Worm (Caenorhabditis elegans) whole organism, L3 larva: ENCODE measurements around the gene ucr-1.
A peak's percentile ranks its signal among the peaks of the same experiment; 100 is the strongest.

Source experiments
- R02D3.7 ChIP-seq: fragments of 150-350 bp; optimal IDR thresholded peaks from 2 replicates; lab custom pipeline; 2014; ENCODE audit warnings: missing biosample characterization, missing genetic modification characterization
- ZK546.5 ChIP-seq: sonication (generic microtip); optimal IDR thresholded peaks from 2 replicates; lab custom pipeline; 2017; ENCODE audit warnings: missing biosample characterization, missing genetic modification characterization
- aly-2 ChIP-seq: fragments of 150-350 bp; optimal IDR thresholded peaks from 2 replicates; lab custom pipeline; 2014; ENCODE audit warnings: missing biosample characterization, missing genetic modification characterization
- ama-1 ChIP-seq: fragments of 150-350 bp; optimal IDR thresholded peaks from 2 replicates; lab custom pipeline; 2018
- ceh-28 ChIP-seq: fragments of 150-350 bp; optimal IDR thresholded peaks from 2 replicates; lab custom pipeline; 2014; ENCODE audit warnings: missing biosample characterization, missing genetic modification reagents, missing genetic modification characterization
- ceh-82 ChIP-seq: fragments of 150-350 bp; optimal IDR thresholded peaks from 2 replicates; lab custom pipeline; 2014; ENCODE audit warnings: missing biosample characterization, missing genetic modification characterization
- ceh-9 ChIP-seq: sonication (generic microtip); optimal IDR thresholded peaks from 2 replicates; lab custom pipeline; 2018; ENCODE audit warnings: missing biosample characterization, missing genetic modification characterization
- daf-12 ChIP-seq: fragments of 150-350 bp; optimal IDR thresholded peaks from 2 replicates; lab custom pipeline; 2014; ENCODE audit warnings: missing biosample characterization, missing genetic modification reagents, missing genetic modification characterization
- egl-5 ChIP-seq: fragments of 150-350 bp; optimal IDR thresholded peaks from 2 replicates; lab custom pipeline; 2017; ENCODE audit warnings: missing biosample characterization, missing genetic modification reagents, missing genetic modification characterization, inconsistent platforms
- elt-1 ChIP-seq: fragments of 150-350 bp; optimal IDR thresholded peaks from 2 replicates; lab custom pipeline; 2014; ENCODE audit warnings: missing biosample characterization, missing genetic modification characterization
- elt-2 ChIP-seq: sonication (generic microtip); optimal IDR thresholded peaks from 2 replicates; lab custom pipeline; 2016; ENCODE audit warnings: missing genetic modification reagents, mild to moderate bottlenecking, missing genetic modification characterization, missing compliant biosample characterization
- elt-3 ChIP-seq, 3 experiments: fragments of 150-350 bp in 1 of 3; sonication (generic microtip) in 2 of 3; optimal IDR thresholded peaks; 2 replicates in 2 of 3; 4 replicates in 1 of 3; lab custom pipeline; 2014 to 2017; ENCODE audit warnings: missing biosample characterization in 3 of 3, missing genetic modification characterization in 3 of 3
- eor-1 ChIP-seq, 2 experiments: fragments of 150-350 bp; optimal IDR thresholded peaks; 2 replicates each; lab custom pipeline; 2014 to 2018; ENCODE audit warnings: missing biosample characterization in 2 of 2, missing genetic modification characterization in 2 of 2
- fos-1 ChIP-seq: fragments of 150-350 bp; optimal IDR thresholded peaks from 2 replicates; lab custom pipeline; 2014; ENCODE audit warnings: missing biosample characterization, missing genetic modification characterization
- hmg-11 ChIP-seq: sonication (generic microtip); optimal IDR thresholded peaks from 2 replicates; lab custom pipeline; 2016; ENCODE audit warnings: missing genetic modification characterization, missing compliant biosample characterization
- jun-1 ChIP-seq: fragments of 150-350 bp; optimal IDR thresholded peaks from 2 replicates; lab custom pipeline; 2014; ENCODE audit warnings: missing biosample characterization, missing genetic modification reagents, missing genetic modification characterization
- lin-39 ChIP-seq: fragments of 150-350 bp; optimal IDR thresholded peaks from 2 replicates; lab custom pipeline; 2018; ENCODE audit warnings: missing biosample characterization, missing genetic modification reagents, missing genetic modification characterization
- mdl-1 ChIP-seq: fragments of 150-350 bp; optimal IDR thresholded peaks from 2 replicates; lab custom pipeline; 2014; ENCODE audit warnings: missing biosample characterization, missing genetic modification characterization
- nfya-1 ChIP-seq: sonication (generic microtip); optimal IDR thresholded peaks from 2 replicates; lab custom pipeline; 2017; ENCODE audit warnings: missing genetic modification characterization, mild to moderate bottlenecking, missing compliant biosample characterization, antibody characterized with exemption, moderate library complexity; ENCODE audit not compliant: insufficient read depth
- nhr-11 ChIP-seq: fragments of 150-350 bp; optimal IDR thresholded peaks from 2 replicates; lab custom pipeline; 2014; ENCODE audit warnings: missing biosample characterization, missing genetic modification characterization
- nhr-23 ChIP-seq: fragments of 150-350 bp; optimal IDR thresholded peaks from 2 replicates; lab custom pipeline; 2014; ENCODE audit warnings: missing biosample characterization, missing genetic modification reagents, missing genetic modification characterization
- nhr-25 ChIP-seq: sonication (generic microtip); optimal IDR thresholded peaks from 2 replicates; lab custom pipeline; 2017; ENCODE audit warnings: missing biosample characterization, missing genetic modification characterization
- nhr-28 ChIP-seq: fragments of 150-350 bp; optimal IDR thresholded peaks from 2 replicates; lab custom pipeline; 2014; ENCODE audit warnings: missing biosample characterization, missing genetic modification characterization
- nhr-43 ChIP-seq: sonication (generic microtip); optimal IDR thresholded peaks from 2 replicates; lab custom pipeline; 2016; ENCODE audit warnings: mild to moderate bottlenecking, missing genetic modification characterization, missing compliant biosample characterization; ENCODE audit not compliant: poor library complexity, severe bottlenecking
- nhr-67 ChIP-seq: fragments of 150-350 bp; optimal IDR thresholded peaks from 2 replicates; lab custom pipeline; 2014; ENCODE audit warnings: missing biosample characterization, missing genetic modification characterization
- nhr-76 ChIP-seq: fragments of 150-350 bp; sonication (generic microtip); optimal IDR thresholded peaks from 5 replicates; lab custom pipeline; 2014; ENCODE audit warnings: missing biosample characterization, missing genetic modification characterization
- nhr-77 ChIP-seq: fragments of 150-350 bp; optimal IDR thresholded peaks from 2 replicates; lab custom pipeline; 2014; ENCODE audit warnings: missing biosample characterization, missing genetic modification characterization
- pha-4 ChIP-seq: fragments of 150-350 bp; optimal IDR thresholded peaks from 2 replicates; lab custom pipeline; 2014; ENCODE audit warnings: missing biosample characterization, missing genetic modification reagents, missing genetic modification characterization
- pqm-1 ChIP-seq: fragments of 150-350 bp; optimal IDR thresholded peaks from 2 replicates; lab custom pipeline; 2017; ENCODE audit warnings: missing biosample characterization, missing genetic modification characterization, inconsistent platforms
- sea-2 ChIP-seq: fragments of 150-350 bp; sonication (generic microtip); optimal IDR thresholded peaks from 4 replicates; lab custom pipeline; 2014; ENCODE audit warnings: missing biosample characterization, missing genetic modification reagents, missing genetic modification characterization
- tbx-2 ChIP-seq: sonication (generic microtip); optimal IDR thresholded peaks from 2 replicates; lab custom pipeline; 2016; ENCODE audit warnings: mild to moderate bottlenecking, missing genetic modification characterization, missing compliant biosample characterization
- unc-62 ChIP-seq: fragments of 150-350 bp; sonication (generic microtip); optimal IDR thresholded peaks from 4 replicates; lab custom pipeline; 2014; ENCODE audit warnings: missing biosample characterization, missing genetic modification reagents, missing genetic modification characterization

ucr-1 gene

ce11 chrIII:5546309-5546708, 45.6 kb upstream of the ucr-1 start (continued):
- TF ChIP-seq tbx-2 (tag; lab: Kevin White, UChicago): no peak

- TF ChIP-seq pqm-1 (tag; lab: Kevin White, UChicago) (peak; percentile 64), hmg-11 (tag; lab: Kevin White, UChicago) (no peak), elt-2 (peak; percentile 70)
Observed at ce11 chrIII:5546730-5547129, 45.2 kb upstream of the ucr-1 start, which contains the start of gene F09F7.5. Gene F09F7.5, plus strand, starts transcription at chrIII:5546987.

ce11 chrIII:5550193-5550592, 41.7 kb upstream of the ucr-1 start:
- no peak for TF ChIP-seq jun-1 (tag; lab: Kevin White, UChicago)
- TF ChIP-seq eor-1 (tag; optimal IDR thresholded peaks at IDR 0.05; lab: Kevin White, UChicago): no peak
- no peak for TF ChIP-seq ZK546.5 (tag; lab: Kevin White, UChicago)
- no peak for TF ChIP-seq pqm-1 (tag; lab: Kevin White, UChicago)
- TF ChIP-seq nhr-28 (tag; lab: Kevin White, UChicago): no peak
- TF ChIP-seq unc-62 (GFP tag; lab: Kevin White, UChicago): no peak
- peak; percentile 28 for TF ChIP-seq nfya-1 (tag; lab: Kevin White, UChicago)

- TF ChIP-seq ama-1: peak; percentile 96
- TF ChIP-seq nhr-43 (tag; lab: Kevin White, UChicago): peak; percentile 34
- no peak for TF ChIP-seq nhr-76 (tag; lab: Kevin White, UChicago)
- TF ChIP-seq unc-62 (GFP tag; lab: Kevin White, UChicago): no peak
- no peak for TF ChIP-seq aly-2 (tag; lab: Kevin White, UChicago)
- TF ChIP-seq pha-4 (tag; lab: Kevin White, UChicago): peak; percentile 25
- TF ChIP-seq elt-2: peak; percentile 31
- TF ChIP-seq, all 47 proteins: peak for 4
Observed at ce11 chrIII:5550844-5551243, 41.1 kb upstream of the ucr-1 start.

- peak; percentile 75 for TF ChIP-seq nhr-25 (tag; lab: Kevin White, UChicago)
- TF ChIP-seq mdl-1: peak; percentile 35
- TF ChIP-seq nhr-67 (tag; lab: Kevin White, UChicago): no peak
- no peak for TF ChIP-seq nhr-11 (tag; lab: Kevin White, UChicago)
- peak; percentile 81 for TF ChIP-seq elt-2
- TF ChIP-seq ceh-9: no peak
- peak; percentile 78 for TF ChIP-seq nhr-43 (tag; lab: Kevin White, UChicago)
- TF ChIP-seq fos-1 (tag; lab: Kevin White, UChicago): no peak
- TF ChIP-seq nhr-77: no peak
- no peak for TF ChIP-seq unc-62 (GFP tag; lab: Kevin White, UChicago)
- TF ChIP-seq nhr-23 (tag; lab: Kevin White, UChicago): peak; percentile 58
- TF ChIP-seq pqm-1 (tag; lab: Kevin White, UChicago): peak; percentile 92
- peak; percentile 85 for TF ChIP-seq pha-4 (tag; lab: Kevin White, UChicago)
- no peak for TF ChIP-seq sea-2 (GFP tag; lab: Kevin White, UChicago)
- TF ChIP-seq ama-1: peak; percentile 87
- peak; percentile 44 for TF ChIP-seq jun-1 (tag; lab: Kevin White, UChicago)
- peak; percentile 27 for TF ChIP-seq ceh-28 (tag; lab: Kevin White, UChicago)
- peak; percentile 95 for TF ChIP-seq elt-1
- no peak for TF ChIP-seq hmg-11 (tag; lab: Kevin White, UChicago)
- TF ChIP-seq nhr-28 (tag; lab: Kevin White, UChicago): no peak
- no peak for TF ChIP-seq tbx-2 (tag; lab: Kevin White, UChicago)
- peak; percentile 47 for TF ChIP-seq lin-39
- TF ChIP-seq egl-5 (tag; lab: Kevin White, UChicago): peak; percentile 37
- no peak for TF ChIP-seq daf-12
- TF ChIP-seq nfya-1 (tag; lab: Kevin White, UChicago): peak; percentile 53
- TF ChIP-seq R02D3.7 (tag; lab: Kevin White, UChicago): peak; percentile 8
- TF ChIP-seq elt-3 (tag; optimal IDR thresholded peaks at IDR 0.05; lab: Kevin White, UChicago): no peak
- TF ChIP-seq ceh-82 (tag; lab: Kevin White, UChicago): no peak
Observed at ce11 chrIII:5552072-5552667, 39.8 kb upstream of the ucr-1 start, which contains the start of gene F09F7.6. Gene F09F7.6, minus strand, starts transcription at chrIII:5552135.
